Worm (Caenorhabditis elegans) whole organism, L1 larva: ENCODE measurements around the gene coq-3.
"Not testable (repeated sequence)": the region's sequence is repeated elsewhere in the genome, so short reads cannot be mapped to it uniquely, and the experiment has no call there.

Experiments
- F16B12.6 ChIP-seq: fragments of 150-350 bp; optimal IDR thresholded peaks from 2 replicates; lab custom pipeline; 2014; ENCODE audit warnings: missing biosample characterization, missing genetic modification characterization
- alr-1 ChIP-seq: fragments of 200-800 bp; sonication (Bioruptor generic); optimal IDR thresholded peaks from 2 replicates; lab custom pipeline; 2018; ENCODE audit warnings: borderline replicate concordance, mild to moderate bottlenecking, missing genetic modification characterization, missing compliant biosample characterization
- ama-1 ChIP-seq: fragments of 150-350 bp; optimal IDR thresholded peaks from 2 replicates; lab custom pipeline; 2014
- ceh-63 ChIP-seq: fragments of 200-800 bp; sonication (Bioruptor generic); optimal IDR thresholded peaks from 2 replicates; lab custom pipeline; 2018; ENCODE audit warnings: mild to moderate bottlenecking, missing genetic modification characterization, missing compliant biosample characterization
- ceh-82 ChIP-seq, 3 experiments: fragments of 150-350 bp in 1 of 3; sonication (generic microtip) in 2 of 3; optimal IDR thresholded peaks; 2 replicates each; lab custom pipeline; 2014 to 2017; ENCODE audit warnings: missing biosample characterization in 3 of 3, missing genetic modification characterization in 3 of 3
- ceh-88 ChIP-seq: fragments of 200-800 bp; sonication (Bioruptor generic); IDR thresholded peaks from 2 replicates; pipeline ENCODE4 v1.3.6; 2022; ENCODE audit warnings: missing genetic modification characterization, missing compliant biosample characterization
- ceh-90 ChIP-seq: sonication (generic microtip); optimal IDR thresholded peaks from 2 replicates; lab custom pipeline; 2016; ENCODE audit warnings: missing genetic modification characterization, missing compliant biosample characterization
- ces-1 ChIP-seq: fragments of 150-350 bp; optimal IDR thresholded peaks from 2 replicates; lab custom pipeline; 2014; ENCODE audit warnings: missing biosample characterization, missing genetic modification reagents, missing genetic modification characterization
- dsc-1 ChIP-seq: sonication (generic microtip); optimal IDR thresholded peaks from 2 replicates; lab custom pipeline; 2016; ENCODE audit warnings: mild to moderate bottlenecking, missing genetic modification characterization, missing compliant biosample characterization
- efl-1 ChIP-seq, 4 experiments: fragments of 150-350 bp; optimal IDR thresholded peaks in 3 of 4; peaks in 1 of 4; 1 replicate in 1 of 4; 2 replicates in 3 of 4; lab custom pipeline; 2014; ENCODE audit warnings: missing biosample characterization in 2 of 4, missing genetic modification characterization in 2 of 4, missing genetic modification reagents in 2 of 4
- efl-3 ChIP-seq: fragments of 200-800 bp; sonication (Bioruptor generic); optimal IDR thresholded peaks from 2 replicates; lab custom pipeline; 2018; ENCODE audit warnings: mild to moderate bottlenecking, missing genetic modification characterization, missing compliant biosample characterization
- elt-2 ChIP-seq: sonication (generic microtip); optimal IDR thresholded peaks from 2 replicates; lab custom pipeline; 2016; ENCODE audit warnings: missing genetic modification characterization, mild to moderate bottlenecking, inconsistent platforms, missing compliant biosample characterization, missing genetic modification reagents
- elt-3 ChIP-seq, 6 experiments: fragments of 150-350 bp in 1 of 6; sonication (generic microtip); optimal IDR thresholded peaks; 2 replicates each; lab custom pipeline; 2017 to 2018; ENCODE audit warnings: missing biosample characterization in 6 of 6, missing genetic modification characterization in 6 of 6, inconsistent platforms in 1 of 6
- fkh-4 ChIP-seq: sonication (generic microtip); optimal IDR thresholded peaks from 2 replicates; lab custom pipeline; 2016; ENCODE audit warnings: missing compliant biosample characterization, missing genetic modification characterization, borderline replicate concordance
- grh-1 ChIP-seq: fragments of 200-800 bp; sonication (Bioruptor generic); IDR thresholded peaks from 2 replicates; pipeline ENCODE4 v1.3.6; 2022; ENCODE audit warnings: missing genetic modification reagents, missing genetic modification characterization, missing compliant biosample characterization
- hlh-17 ChIP-seq: fragments of 200-800 bp; sonication (Bioruptor generic); optimal IDR thresholded peaks from 2 replicates; lab custom pipeline; 2018; ENCODE audit warnings: missing genetic modification characterization, mild to moderate bottlenecking, missing compliant biosample characterization, moderate library complexity, borderline replicate concordance
- irx-1 ChIP-seq: sonication (generic microtip); optimal IDR thresholded peaks from 2 replicates; lab custom pipeline; 2016; ENCODE audit warnings: missing genetic modification characterization, missing compliant biosample characterization
- isw-1 ChIP-seq: fragments of 200-800 bp; sonication (Bioruptor generic); IDR thresholded peaks from 2 replicates; pipeline ENCODE4 v1.3.6; 2022; ENCODE audit warnings: missing genetic modification characterization, missing compliant biosample characterization
- jun-1 ChIP-seq: fragments of 150-350 bp; optimal IDR thresholded peaks from 2 replicates; lab custom pipeline; 2014; ENCODE audit warnings: missing biosample characterization, missing genetic modification reagents, missing genetic modification characterization
- lin-14 ChIP-seq: fragments of 200-800 bp; sonication (Bioruptor generic); optimal IDR thresholded peaks from 2 replicates; lab custom pipeline; 2018; ENCODE audit warnings: mild to moderate bottlenecking, missing genetic modification characterization, moderate library complexity, missing compliant biosample characterization
- lin-35 ChIP-seq, 2 experiments: fragments of 150-350 bp; optimal IDR thresholded peaks; 2 replicates each; lab custom pipeline; 2014; ENCODE audit warnings: missing biosample characterization in 2 of 2, missing genetic modification characterization in 2 of 2, missing genetic modification reagents in 2 of 2
- lin-39 ChIP-seq: fragments of 150-350 bp; optimal IDR thresholded peaks from 2 replicates; lab custom pipeline; 2014; ENCODE audit warnings: missing biosample characterization, missing genetic modification reagents, missing genetic modification characterization
- mab-9 ChIP-seq: fragments of 200-800 bp; sonication (Bioruptor generic); IDR thresholded peaks from 2 replicates; pipeline ENCODE4 v1.3.6; 2022; ENCODE audit warnings: missing genetic modification reagents, missing genetic modification characterization, missing compliant biosample characterization
- mep-1 ChIP-seq: fragments of 150-350 bp; optimal IDR thresholded peaks from 2 replicates; lab custom pipeline; 2014; ENCODE audit warnings: missing biosample characterization, missing genetic modification characterization
- nhr-11 ChIP-seq: fragments of 150-350 bp; optimal IDR thresholded peaks from 2 replicates; lab custom pipeline; 2014; ENCODE audit warnings: missing biosample characterization, missing genetic modification characterization
- nhr-19 ChIP-seq: fragments of 200-800 bp; sonication (Bioruptor generic); conservative IDR thresholded peaks from 2 replicates; pipeline ENCODE4 v1.3.6; 2022; ENCODE audit warnings: missing genetic modification characterization, missing compliant biosample characterization
- nhr-237 ChIP-seq: fragments of 150-350 bp; optimal IDR thresholded peaks from 2 replicates; lab custom pipeline; 2014; ENCODE audit warnings: missing biosample characterization, missing genetic modification characterization
- nhr-47 ChIP-seq: sonication (generic microtip); optimal IDR thresholded peaks from 2 replicates; lab custom pipeline; 2016; ENCODE audit warnings: mild to moderate bottlenecking, missing genetic modification characterization, moderate library complexity, missing compliant biosample characterization
- nhr-85 ChIP-seq: sonication (generic microtip); peaks from one replicate; lab custom pipeline; 2016; ENCODE audit warnings: missing genetic modification characterization, inconsistent platforms, missing compliant biosample characterization
- nhr-90 ChIP-seq: sonication (generic microtip); optimal IDR thresholded peaks from 2 replicates; lab custom pipeline; 2016; ENCODE audit warnings: mild to moderate bottlenecking, missing genetic modification characterization, missing compliant biosample characterization; ENCODE audit not compliant: poor library complexity
- pag-3 ChIP-seq: sonication (generic microtip); optimal IDR thresholded peaks from 2 replicates; lab custom pipeline; 2017; ENCODE audit warnings: missing genetic modification characterization, mild to moderate bottlenecking, missing compliant biosample characterization, antibody characterized with exemption, borderline replicate concordance; ENCODE audit not compliant: insufficient read depth
- pax-3 ChIP-seq: fragments of 200-800 bp; sonication (Bioruptor generic); optimal IDR thresholded peaks from 2 replicates; lab custom pipeline; 2018; ENCODE audit warnings: mild to moderate bottlenecking, missing genetic modification characterization, moderate library complexity, missing compliant biosample characterization
- pqm-1 ChIP-seq: sonication (generic microtip); optimal IDR thresholded peaks from 3 replicates; lab custom pipeline; 2017; ENCODE audit warnings: missing biosample characterization, missing genetic modification characterization
- rnt-1 ChIP-seq: sonication (generic microtip); optimal IDR thresholded peaks from 2 replicates; lab custom pipeline; 2016; ENCODE audit warnings: mild to moderate bottlenecking, missing genetic modification characterization, moderate library complexity, missing compliant biosample characterization
- skn-1 ChIP-seq: fragments of 150-350 bp; optimal IDR thresholded peaks from 2 replicates; lab custom pipeline; 2014; ENCODE audit warnings: missing biosample characterization, missing genetic modification characterization
- snu-23 ChIP-seq: sonication (generic microtip); optimal IDR thresholded peaks from 2 replicates; lab custom pipeline; 2016; ENCODE audit warnings: missing genetic modification characterization, missing compliant biosample characterization
- sptf-1 ChIP-seq: fragments of 150-350 bp; optimal IDR thresholded peaks from 2 replicates; lab custom pipeline; 2014; ENCODE audit warnings: missing biosample characterization, missing genetic modification characterization
- sup-37 ChIP-seq: fragments of 200-800 bp; sonication (Bioruptor generic); optimal IDR thresholded peaks from 2 replicates; lab custom pipeline; 2018; ENCODE audit warnings: mild to moderate bottlenecking, missing genetic modification characterization, missing compliant biosample characterization
- swsn-7 ChIP-seq: sonication (generic microtip); optimal IDR thresholded peaks from 2 replicates; lab custom pipeline; 2016; ENCODE audit warnings: missing genetic modification characterization, missing compliant biosample characterization
- tlp-1 ChIP-seq: fragments of 150-350 bp; optimal IDR thresholded peaks from 2 replicates; lab custom pipeline; 2014; ENCODE audit warnings: missing biosample characterization, missing genetic modification characterization
- unc-86 ChIP-seq: sonication (generic microtip); optimal IDR thresholded peaks from 2 replicates; lab custom pipeline; 2016; ENCODE audit warnings: missing genetic modification characterization, missing compliant biosample characterization
- vab-15 ChIP-seq: sonication (generic microtip); optimal IDR thresholded peaks from 2 replicates; lab custom pipeline; 2017; ENCODE audit warnings: missing genotype, mild to moderate bottlenecking, missing genetic modification characterization, missing compliant biosample characterization
- xbp-1 ChIP-seq: sonication (generic microtip); optimal IDR thresholded peaks from 2 replicates; lab custom pipeline; 2016; ENCODE audit warnings: missing genetic modification characterization, missing compliant biosample characterization
- zip-4 ChIP-seq: fragments of 200-800 bp; sonication (Bioruptor generic); optimal IDR thresholded peaks from 2 replicates; lab custom pipeline; 2018; ENCODE audit warnings: mild to moderate bottlenecking, missing genetic modification characterization, moderate library complexity, missing compliant biosample characterization
- ztf-4 ChIP-seq: fragments of 150-350 bp; optimal IDR thresholded peaks from 2 replicates; lab custom pipeline; 2014; ENCODE audit warnings: missing biosample characterization, missing genetic modification characterization

coq-3 gene

DNA sequence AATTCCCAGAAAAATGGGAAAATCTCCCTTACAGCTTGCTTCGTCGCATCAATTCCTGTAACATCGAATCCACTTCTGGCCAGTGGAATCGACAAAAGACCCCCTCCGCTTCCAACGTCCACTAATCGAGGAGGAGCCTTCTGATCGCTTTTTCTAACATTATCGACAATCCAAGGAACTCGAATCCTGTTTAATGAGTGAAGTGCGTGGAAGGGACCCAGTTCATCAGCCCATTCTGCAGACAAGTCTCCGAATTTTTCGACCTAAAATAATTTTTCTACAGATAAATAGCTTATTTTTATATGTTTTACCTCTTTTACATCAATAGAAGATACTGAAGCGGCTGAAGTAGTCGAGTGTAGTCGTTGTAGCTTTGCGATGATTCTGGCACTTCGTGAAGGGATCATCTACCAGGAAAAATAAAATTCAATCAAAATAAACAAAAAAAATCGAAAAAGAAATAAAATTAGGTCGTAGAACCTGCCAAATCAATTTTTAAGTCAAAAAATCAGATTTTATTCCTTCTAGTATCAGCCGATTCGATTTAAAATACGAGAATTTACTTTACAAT lies at the start of gene coq-3:
Gene coq-3, minus strand, starts transcription at position 407 of the 571 bp plus-strand sequence.
- no peak for TF ChIP-seq lin-39 (tag; lab: Kevin White, UChicago)
- peak; percentile 10 for TF ChIP-seq nhr-90 (tag; lab: Kevin White, UChicago)
- no peak for TF ChIP-seq nhr-85 (tag; lab: Kevin White, UChicago)
- no peak for TF ChIP-seq nhr-237 (tag; lab: Kevin White, UChicago)
- no peak for TF ChIP-seq tlp-1 (tag; lab: Kevin White, UChicago)
- TF ChIP-seq ama-1 (lab: Kevin White, UChicago), result peak; percentile 27
- no peak for TF ChIP-seq elt-2 (tag; lab: Kevin White, UChicago)

DNA sequence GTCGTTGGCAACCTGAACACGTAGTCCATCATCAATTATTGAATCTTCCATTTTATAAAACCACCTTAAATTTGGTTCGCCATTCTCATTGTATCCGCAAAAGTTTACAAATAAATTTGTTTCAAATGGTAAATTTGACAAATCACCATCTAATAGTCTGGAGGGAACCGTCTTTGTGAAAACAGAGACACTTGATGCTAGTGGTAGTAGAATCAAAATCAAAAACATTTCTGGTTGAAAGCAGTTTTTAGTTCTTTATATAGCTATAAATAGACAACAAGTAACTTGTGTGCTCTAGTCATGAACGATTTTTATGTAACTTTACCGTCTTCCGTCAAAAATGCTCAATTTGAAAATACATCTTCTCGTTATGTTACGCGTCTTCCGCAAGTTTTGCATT lies 46.9 kb upstream of the coq-3 start, which contains the start of gene Y57G11C.20:
Gene Y57G11C.20, plus strand, starts transcription at position 301 of the 400 bp plus-strand sequence.
- not testable (repeated sequence) for TF ChIP-seq elt-3 (tag; optimal IDR thresholded peaks at IDR 0.05; lab: Kevin White, UChicago); ceh-63; sptf-1 (tag; lab: Kevin White, UChicago)
- TF ChIP-seq, all 84 proteins: peak for 0; not testable (repeated sequence) for 84

ce11 chrIV:14838095-14838494 lies 42.0 kb upstream of the coq-3 start:
- peak; percentile 73 to 78 for TF ChIP-seq efl-1 (optimal IDR thresholded peaks at IDR 0.05; lab: Kevin White, UChicago)
- peak; percentile 39 to 93 for TF ChIP-seq efl-1 (GFP tag; optimal IDR thresholded peaks at IDR 0.05 in 1 of 2; lab: Kevin White, UChicago)
- TF ChIP-seq F16B12.6 (tag; lab: Kevin White, UChicago), result no peak
- TF ChIP-seq nhr-19 (GFP tag; lab: Robert Waterston, UW), result peak; percentile 87
- peak; percentile 54 for TF ChIP-seq pag-3 (tag; lab: Kevin White, UChicago)
- peak; percentile 40 for TF ChIP-seq elt-2 (tag; lab: Kevin White, UChicago)
- no peak for TF ChIP-seq vab-15 (tag; lab: Kevin White, UChicago)
- TF ChIP-seq pqm-1 (tag; lab: Kevin White, UChicago), result no peak
- no peak for TF ChIP-seq pax-3
- TF ChIP-seq ceh-90 (tag; lab: Kevin White, UChicago), result peak; percentile 32
- TF ChIP-seq nhr-237 (tag; lab: Kevin White, UChicago), result no peak
- TF ChIP-seq dsc-1 (tag; lab: Kevin White, UChicago), result peak; percentile 93
- peak; percentile 85 for TF ChIP-seq mep-1
- TF ChIP-seq efl-3, result no peak
- TF ChIP-seq swsn-7, result peak; percentile 92
- TF ChIP-seq lin-35 (GFP tag; optimal IDR thresholded peaks at IDR 0.05; lab: Kevin White, UChicago), result peak; percentile 54 to 83
- TF ChIP-seq zip-4 (GFP tag; lab: Kevin White, UChicago), result peak; percentile 58
- no peak for TF ChIP-seq ama-1 (lab: Kevin White, UChicago)
- TF ChIP-seq nhr-11, result no peak
- TF ChIP-seq jun-1, result peak; percentile 67
- TF ChIP-seq ceh-82 (tag; optimal IDR thresholded peaks at IDR 0.05; lab: Kevin White, UChicago), result peak; percentile 38 to 68 (median 56)
- peak; percentile 78 for TF ChIP-seq mab-9 (GFP tag; lab: Robert Waterston, UW)
- peak; percentile 58 for TF ChIP-seq unc-86 (tag; lab: Kevin White, UChicago)
- peak; percentile 32; the same call in 1 of the 2 replicates for TF ChIP-seq isw-1 (GFP tag; lab: Robert Waterston, UW)
- TF ChIP-seq alr-1 (tag; lab: Kevin White, UChicago), result no peak
- TF ChIP-seq nhr-47 (tag; lab: Kevin White, UChicago), result peak; percentile 93
- peak; percentile 96 for TF ChIP-seq snu-23
- TF ChIP-seq ztf-4 (tag; lab: Kevin White, UChicago), result peak; percentile 70
- TF ChIP-seq skn-1 (tag; lab: Kevin White, UChicago), result peak; percentile 43
- peak; percentile 58 for TF ChIP-seq fkh-4
- peak in 2 of 6 experiments; percentile 72 to 74 for TF ChIP-seq elt-3 (tag; optimal IDR thresholded peaks at IDR 0.05; lab: Kevin White, UChicago)
- TF ChIP-seq grh-1 (GFP tag; lab: Robert Waterston, UW), result no peak
- TF ChIP-seq hlh-17, result no peak
- peak; percentile 84 for TF ChIP-seq irx-1 (tag; lab: Kevin White, UChicago)
- peak; percentile 27 for TF ChIP-seq sup-37 (GFP tag; lab: Kevin White, UChicago)
- peak; percentile 93 for TF ChIP-seq nhr-90 (tag; lab: Kevin White, UChicago)
- no peak for TF ChIP-seq ces-1 (GFP tag; lab: Kevin White, UChicago)
- peak; percentile 82 for TF ChIP-seq rnt-1 (tag; lab: Kevin White, UChicago)
- TF ChIP-seq ceh-88 (GFP tag; lab: Robert Waterston, UW), result peak; percentile 60
- TF ChIP-seq lin-14 (GFP tag; lab: Kevin White, UChicago), result peak; percentile 92
- TF ChIP-seq xbp-1, result peak; percentile 75
